Fruit fly (Drosophila melanogaster) whole organism: ENCODE results near the gene CG16772.

Experiments
- CG8478 ChIP-seq: fragments of >200 bp; optimal IDR thresholded peaks from 2 replicates; lab custom pipeline; 2018; ENCODE audit warnings: inconsistent platforms
- EcR ChIP-seq, 2 experiments: fragments of >200 bp; optimal IDR thresholded peaks; 2 replicates each; lab custom pipeline; 2017; ENCODE audit warnings: missing biosample characterization in 2 of 2, missing genetic modification characterization in 2 of 2, missing genetic modification reagents in 2 of 2
- usp ChIP-seq: fragments of >200 bp; optimal IDR thresholded peaks from 2 replicates; lab custom pipeline; 2017; ENCODE audit warnings: missing biosample characterization, missing genetic modification characterization, mixed read lengths

DNA sequence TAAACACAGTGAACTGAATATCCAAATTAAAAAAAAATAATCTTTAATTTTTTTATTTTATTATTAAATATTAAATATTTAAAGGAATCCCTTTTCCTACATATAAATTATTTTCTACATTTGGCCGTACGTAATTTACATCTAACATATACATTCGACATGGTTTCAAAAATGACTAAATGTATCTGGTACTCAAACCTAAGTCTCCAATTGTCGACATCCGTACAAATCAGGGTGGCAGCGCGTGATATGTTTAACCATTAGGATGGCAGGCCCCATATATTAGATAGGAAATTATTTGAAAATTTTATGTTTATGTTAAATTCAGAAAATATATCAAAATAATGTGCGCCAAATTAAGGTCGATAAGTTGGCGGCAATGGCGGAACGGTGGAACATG lies 47.3 kb upstream of the CG16772 start:
- TF ChIP-seq usp (GFP tag; lab: Kevin White, UChicago): no peak
- no peak for TF ChIP-seq EcR (GFP tag; optimal IDR thresholded peaks at IDR 0.05; lab: Kevin White, UChicago)
- no peak for TF ChIP-seq CG8478 (lab: Kevin White, UChicago)
